Fruit fly (Drosophila melanogaster): ENCODE results near the gene Gr64c.

Gene Gr64c

DNA sequence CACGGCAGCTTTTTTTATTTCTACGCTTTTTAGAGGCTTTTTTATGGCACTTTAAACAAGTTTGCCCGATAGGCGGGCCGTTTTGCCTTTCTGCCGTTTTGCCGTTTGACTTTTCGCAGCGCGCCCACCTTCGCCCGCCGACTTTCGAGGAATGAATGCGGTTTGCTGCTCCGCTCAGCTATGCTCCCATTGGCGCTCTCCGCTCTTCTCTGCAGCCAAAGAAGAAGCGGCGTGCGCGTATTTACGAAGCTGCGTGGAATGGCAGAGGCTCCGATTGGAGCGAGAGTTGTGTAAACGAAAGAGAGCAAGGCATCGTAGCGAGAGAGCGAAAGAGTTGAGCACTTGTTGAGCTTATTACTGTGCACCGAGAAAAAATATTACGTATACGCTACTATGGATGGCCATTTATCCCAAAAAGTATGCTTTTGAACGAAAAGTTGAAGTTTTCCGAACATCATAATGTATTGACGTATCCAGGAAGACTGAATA is 43.2 kb downstream of the Gr64c start, which contains the start of gene wit (continued):
- TF ChIP-seq ERR (GFP tag; optimal IDR thresholded peaks at IDR 0.05) (no peak), CG12236 (GFP tag; optimal IDR thresholded peaks at IDR 0.05) (no peak), hth (optimal IDR thresholded peaks at IDR 0.05) (no peak), B-H1 (GFP tag; IDR thresholded peaks at IDR 0.05) (no peak; the same call in 2 of the 3 replicates), Gug (GFP tag; IDR thresholded peaks at IDR 0.05) (no peak), zf30C (GFP tag; optimal IDR thresholded peaks at IDR 0.05) (peak; percentile 74), Atf6 (GFP tag; IDR thresholded peaks at IDR 0.05) (0 out of 2 replicates have a peak, but pooled peaks have one; percentile 17), CG9817 (tag; optimal IDR thresholded peaks at IDR 0.05) (no peak), CG14965 (GFP tag; optimal IDR thresholded peaks at IDR 0.05; ENCODE audit: borderline replicate concordance) (no peak), CG1647 (GFP tag; optimal IDR thresholded peaks at IDR 0.05) (no peak), Lpt (GFP tag; optimal IDR thresholded peaks at IDR 0.05) (no peak), gem (tag; optimal IDR thresholded peaks at IDR 0.05) (peak; percentile 18), Usf (GFP tag; optimal IDR thresholded peaks at IDR 0.05) (no peak), Lhr (GFP tag; optimal IDR thresholded peaks at IDR 0.05) (no peak), twi (tag; optimal IDR thresholded peaks at IDR 0.05) (no peak), Eip74EF (GFP tag; optimal IDR thresholded peaks at IDR 0.05) (peak in 1 of 2 experiments; percentile 27), Tbp (GFP tag; optimal IDR thresholded peaks at IDR 0.05) (no peak), Optix (GFP tag; IDR thresholded peaks at IDR 0.05) (no peak), CG1024 (GFP tag; IDR thresholded peaks at IDR 0.05) (no peak), CG14710 (tag; optimal IDR thresholded peaks at IDR 0.05) (no peak), ftz-f1 (GFP tag; optimal IDR thresholded peaks at IDR 0.05) (peak; percentile 6), CG8478 (optimal IDR thresholded peaks at IDR 0.05) (no peak), tin (GFP tag; optimal IDR thresholded peaks at IDR 0.05) (no peak), Mad (GFP tag; optimal IDR thresholded peaks at IDR 0.05) (peak; percentile 6), ash1 (GFP tag; optimal IDR thresholded peaks at IDR 0.05) (no peak), CG7271 (tag; optimal IDR thresholded peaks at IDR 0.05) (no peak), prd (optimal IDR thresholded peaks at IDR 0.05) (no peak), prd (GFP tag; IDR thresholded peaks at IDR 0.05) (no peak)

- no peak for TF ChIP-seq Usf (GFP tag; optimal IDR thresholded peaks at IDR 0.05)
- TF ChIP-seq seq (GFP tag; IDR thresholded peaks at IDR 0.05): no peak
- no peak for TF ChIP-seq NFAT (GFP tag; IDR thresholded peaks at IDR 0.05)
- TF ChIP-seq Dip2 (GFP tag; IDR thresholded peaks at IDR 0.05): peak; percentile 84
- no peak for TF ChIP-seq Opbp (GFP tag; IDR thresholded peaks at IDR 0.05; ENCODE audit: partially characterized antibody)
- no peak for TF ChIP-seq CG10979 (tag; optimal IDR thresholded peaks at IDR 0.05)
- TF ChIP-seq CTCF (GFP tag; optimal IDR thresholded peaks at IDR 0.05): peak; percentile 89
- no peak for TF ChIP-seq CG34224 (GFP tag; IDR thresholded peaks at IDR 0.05; ENCODE audit: partially characterized antibody)
- peak; percentile 72 for TF ChIP-seq Med (GFP tag)
- no peak for TF ChIP-seq CG8281 (tag; optimal IDR thresholded peaks at IDR 0.05)
- TF ChIP-seq Aef1 (GFP tag; IDR thresholded peaks at IDR 0.05): no peak
- TF ChIP-seq HLH54F (GFP tag; optimal IDR thresholded peaks at IDR 0.05): no peak
- no peak for TF ChIP-seq nerfin-1 (tag; optimal IDR thresholded peaks at IDR 0.05)
- no peak for TF ChIP-seq yki (optimal IDR thresholded peaks at IDR 0.05)
- no peak for TF ChIP-seq CG17361 (GFP tag; IDR thresholded peaks at IDR 0.05)
- TF ChIP-seq dmrt99B (tag; optimal IDR thresholded peaks at IDR 0.05): no peak
- no peak for TF ChIP-seq unc-4 (GFP tag; IDR thresholded peaks at IDR 0.05; ENCODE audit: partially characterized antibody)
- peak; percentile 30 for TF ChIP-seq CG13894 (tag; optimal IDR thresholded peaks at IDR 0.05)
- TF ChIP-seq H15 (GFP tag; IDR thresholded peaks at IDR 0.05): 0 out of 3 replicates have a peak, but pooled peaks have one; percentile 17
- TF ChIP-seq odd (GFP tag; optimal IDR thresholded peaks at IDR 0.05): no peak
- no peak for TF ChIP-seq Optix (GFP tag; IDR thresholded peaks at IDR 0.05)
- 0 out of 4 replicates have a peak, but pooled peaks have one; percentile 14 for TF ChIP-seq chinmo (GFP tag; IDR thresholded peaks at IDR 0.05; ENCODE audit: partially characterized antibody)
- TF ChIP-seq bsh (GFP tag; optimal IDR thresholded peaks at IDR 0.05): no peak
- no peak for TF ChIP-seq CG42726 (GFP tag; IDR thresholded peaks at IDR 0.05; ENCODE audit: partially characterized antibody)
- no peak for TF ChIP-seq Deaf1 (tag; optimal IDR thresholded peaks at IDR 0.05)
- TF ChIP-seq CG7928 (GFP tag; optimal IDR thresholded peaks at IDR 0.05): no peak
Observed at dm6 chr3L:4072717-4073116, 44.3 kb downstream of the Gr64c start.

Data from whole organism, embryonic.